Worm (Caenorhabditis elegans) whole organism, L4 larva: Measurements from ENCODE around the gene F45G2.9.

Source experiments
- F10B5.3 ChIP-seq: sonication (generic microtip); optimal IDR thresholded peaks from 2 replicates; lab custom pipeline; 2016; ENCODE audit warnings: mild to moderate bottlenecking, missing genetic modification characterization, missing compliant biosample characterization
- F49E8.2 ChIP-seq: sonication (generic microtip); optimal IDR thresholded peaks from 2 replicates; lab custom pipeline; 2016; ENCODE audit warnings: missing compliant biosample characterization, mild to moderate bottlenecking, missing genetic modification characterization, borderline replicate concordance
- T20F7.1 ChIP-seq: fragments of 200-800 bp; sonication (Bioruptor generic); optimal IDR thresholded peaks from 2 replicates; lab custom pipeline; 2018; ENCODE audit warnings: mild to moderate bottlenecking, missing genetic modification characterization, missing compliant biosample characterization
- Y75B8A.6 ChIP-seq: fragments of 200-800 bp; sonication (Bioruptor generic); IDR thresholded peaks from 2 replicates; pipeline ENCODE4 v1.3.6; 2022; ENCODE audit warnings: missing genetic modification reagents, missing genetic modification characterization, missing compliant biosample characterization
- ZK337.2 ChIP-seq: fragments of 200-800 bp; sonication (Bioruptor generic); IDR thresholded peaks from 2 replicates; pipeline ENCODE4 v1.3.6; 2022; ENCODE audit warnings: missing genetic modification reagents, missing genetic modification characterization, missing compliant biosample characterization
- aha-1 ChIP-seq: fragments of 150-350 bp; peaks from one replicate; lab custom pipeline; 2014; ENCODE audit warnings: missing biosample characterization, missing genetic modification characterization
- aly-2 ChIP-seq: sonication (generic microtip); optimal IDR thresholded peaks from 2 replicates; lab custom pipeline; 2018; ENCODE audit warnings: missing biosample characterization, missing genetic modification characterization
- ama-1 ChIP-seq: fragments of 150-350 bp; optimal IDR thresholded peaks from 2 replicates; lab custom pipeline; 2014; ENCODE audit warnings: inconsistent platforms, mixed read lengths
- arid-1 ChIP-seq: fragments of 200-800 bp; sonication (Bioruptor generic); conservative IDR thresholded peaks from 2 replicates; pipeline ENCODE4 v1.3.6; 2022; ENCODE audit warnings: missing genetic modification reagents, missing genetic modification characterization, missing compliant biosample characterization
- attf-4 ChIP-seq: sonication (generic microtip); optimal IDR thresholded peaks from 3 replicates; lab custom pipeline; 2017; ENCODE audit warnings: missing biosample characterization, missing genetic modification characterization
- ceh-20 ChIP-seq: fragments of 200-800 bp; sonication (Bioruptor generic); IDR thresholded peaks from 2 replicates; pipeline ENCODE4 v1.3.6; 2022; ENCODE audit warnings: missing genetic modification reagents, missing genetic modification characterization, missing compliant biosample characterization
- ceh-44 ChIP-seq: fragments of 200-800 bp; sonication (Bioruptor generic); IDR thresholded peaks from 2 replicates; pipeline ENCODE4 v1.3.6; 2022; ENCODE audit warnings: missing genetic modification reagents, missing genetic modification characterization, missing compliant biosample characterization
- cey-2 ChIP-seq: sonication (generic microtip); optimal IDR thresholded peaks from 3 replicates; lab custom pipeline; 2017; ENCODE audit warnings: missing genetic modification characterization, mild to moderate bottlenecking, missing compliant biosample characterization, antibody characterized with exemption, borderline replicate concordance; ENCODE audit not compliant: insufficient read depth
- ctbp-1 ChIP-seq: fragments of 200-800 bp; sonication (Bioruptor generic); IDR thresholded peaks from 2 replicates; pipeline ENCODE4 v1.3.6; 2022; ENCODE audit warnings: missing genetic modification reagents, missing genetic modification characterization, missing compliant biosample characterization
- daf-19 ChIP-seq: fragments of 200-800 bp; sonication (Bioruptor generic); conservative IDR thresholded peaks from 2 replicates; pipeline ENCODE4 v1.3.6; 2022; ENCODE audit warnings: missing genetic modification characterization, missing compliant biosample characterization
- daf-8 ChIP-seq: fragments of 200-800 bp; sonication (Bioruptor generic); IDR thresholded peaks from 2 replicates; pipeline ENCODE4 v1.3.6; 2022; ENCODE audit warnings: missing genetic modification characterization, missing compliant biosample characterization
- dmd-9 ChIP-seq: fragments of 200-800 bp; sonication (Bioruptor generic); IDR thresholded peaks from 2 replicates; pipeline ENCODE4 v1.3.6; 2022; ENCODE audit warnings: missing genetic modification reagents, missing genetic modification characterization, missing compliant biosample characterization
- gei-8 ChIP-seq: fragments of 200-800 bp; sonication (Bioruptor generic); optimal IDR thresholded peaks from 2 replicates; lab custom pipeline; 2018; ENCODE audit warnings: mild to moderate bottlenecking, missing genetic modification characterization, missing compliant biosample characterization
- hif-1 ChIP-seq, 2 experiments: sonication (generic microtip); optimal IDR thresholded peaks; 2 replicates each; lab custom pipeline; 2016 to 2017; ENCODE audit warnings: missing compliant biosample characterization in 2 of 2, missing genetic modification characterization in 2 of 2, missing genetic modification reagents in 2 of 2, missing genotype in 2 of 2, mild to moderate bottlenecking in 1 of 2
- lin-38 ChIP-seq: fragments of 200-800 bp; sonication (Bioruptor generic); IDR thresholded peaks from 2 replicates; pipeline ENCODE4 v1.3.6; 2022; ENCODE audit warnings: missing genetic modification reagents, missing genetic modification characterization, missing compliant biosample characterization
- lir-3 ChIP-seq: sonication (generic microtip); optimal IDR thresholded peaks from 2 replicates; lab custom pipeline; 2016; ENCODE audit warnings: mild to moderate bottlenecking, missing genetic modification characterization, missing compliant biosample characterization
- lsy-2 ChIP-seq, 2 experiments: fragments of 150-350 bp in 1 of 2; sonication (generic microtip) in 1 of 2; optimal IDR thresholded peaks; 2 replicates each; lab custom pipeline; 2014 to 2017; ENCODE audit warnings: missing biosample characterization in 2 of 2, missing genetic modification characterization in 2 of 2
- madf-9 ChIP-seq: fragments of 200-800 bp; sonication (Bioruptor generic); conservative IDR thresholded peaks from 2 replicates; pipeline ENCODE4 v1.3.6; 2022; ENCODE audit warnings: missing genetic modification reagents, missing genetic modification characterization, missing compliant biosample characterization
- mep-1 ChIP-seq: fragments of 150-350 bp; sonication (generic microtip); optimal IDR thresholded peaks from 3 replicates; lab custom pipeline; 2014; ENCODE audit warnings: missing biosample characterization, missing genetic modification characterization
- nhr-237 ChIP-seq: sonication (generic microtip); optimal IDR thresholded peaks from 2 replicates; lab custom pipeline; 2017; ENCODE audit warnings: missing biosample characterization, missing genetic modification characterization
- nhr-41 ChIP-seq: fragments of 200-800 bp; sonication (Bioruptor generic); IDR thresholded peaks from 2 replicates; pipeline ENCODE4 v1.3.6; 2022; ENCODE audit warnings: missing genetic modification reagents, missing genetic modification characterization, missing compliant biosample characterization
- nhr-48 ChIP-seq: sonication (generic microtip); optimal IDR thresholded peaks from 2 replicates; lab custom pipeline; 2016; ENCODE audit warnings: mild to moderate bottlenecking, missing genetic modification characterization, missing compliant biosample characterization
- nhr-76 ChIP-seq: fragments of 150-350 bp; optimal IDR thresholded peaks from 2 replicates; lab custom pipeline; 2014; ENCODE audit warnings: missing biosample characterization, missing genetic modification characterization
- pqm-1 ChIP-seq: sonication (generic microtip); optimal IDR thresholded peaks from 2 replicates; lab custom pipeline; 2017; ENCODE audit warnings: missing biosample characterization, missing genetic modification characterization
- snpc-1.2 ChIP-seq: fragments of 200-800 bp; sonication (Bioruptor generic); IDR thresholded peaks from 2 replicates; pipeline ENCODE4 v1.3.6; 2022; ENCODE audit warnings: missing genetic modification reagents, missing genetic modification characterization, missing compliant biosample characterization
- spr-1 ChIP-seq: sonication (generic microtip); optimal IDR thresholded peaks from 2 replicates; lab custom pipeline; 2016; ENCODE audit warnings: mild to moderate bottlenecking, missing genetic modification characterization, missing compliant biosample characterization
- spr-3 ChIP-seq: fragments of 200-800 bp; sonication (Bioruptor generic); optimal IDR thresholded peaks from 2 replicates; lab custom pipeline; 2018; ENCODE audit warnings: mild to moderate bottlenecking, missing genetic modification characterization, missing compliant biosample characterization
- unc-130 ChIP-seq: sonication (generic microtip); optimal IDR thresholded peaks from 2 replicates; lab custom pipeline; 2016; ENCODE audit warnings: missing genetic modification reagents, missing genetic modification characterization, missing compliant biosample characterization
- unc-39 ChIP-seq: sonication (generic microtip); optimal IDR thresholded peaks from 2 replicates; lab custom pipeline; 2017; ENCODE audit warnings: missing biosample characterization, missing genetic modification characterization
- unc-62 ChIP-seq, 3 experiments: fragments of 150-350 bp in 1 of 3; sonication (generic microtip); optimal IDR thresholded peaks in 2 of 3; peaks in 1 of 3; 1 replicate in 1 of 3; 2 replicates in 2 of 3; lab custom pipeline; 2014 to 2017; ENCODE audit warnings: missing biosample characterization in 3 of 3, missing genetic modification characterization in 3 of 3, missing genetic modification reagents in 3 of 3, missing genotype in 1 of 3
- zfp-2 ChIP-seq: sonication (generic microtip); optimal IDR thresholded peaks from 2 replicates; lab custom pipeline; 2016; ENCODE audit warnings: mild to moderate bottlenecking, missing genetic modification characterization, missing compliant biosample characterization
- zfp-3 ChIP-seq: fragments of 200-800 bp; sonication (Bioruptor generic); conservative IDR thresholded peaks from 2 replicates; pipeline ENCODE4 v1.3.6; 2022; ENCODE audit warnings: missing genetic modification reagents, missing genetic modification characterization, missing compliant biosample characterization
- zip-11 ChIP-seq: fragments of 200-800 bp; sonication (Bioruptor generic); IDR thresholded peaks from 2 replicates; pipeline ENCODE4 v1.3.6; 2022; ENCODE audit warnings: missing genetic modification characterization, missing compliant biosample characterization
- zip-2 ChIP-seq: fragments of 150-350 bp; optimal IDR thresholded peaks from 2 replicates; lab custom pipeline; 2014; ENCODE audit warnings: missing biosample characterization, missing genetic modification characterization
- ztf-11 ChIP-seq: fragments of 150-350 bp; optimal IDR thresholded peaks from 2 replicates; lab custom pipeline; 2014; ENCODE audit warnings: missing biosample characterization, missing genetic modification characterization
- ztf-7 ChIP-seq: fragments of 150-350 bp; optimal IDR thresholded peaks from 2 replicates; lab custom pipeline; 2014; ENCODE audit warnings: missing biosample characterization, missing genetic modification characterization

The F45G2.9 gene

DNA sequence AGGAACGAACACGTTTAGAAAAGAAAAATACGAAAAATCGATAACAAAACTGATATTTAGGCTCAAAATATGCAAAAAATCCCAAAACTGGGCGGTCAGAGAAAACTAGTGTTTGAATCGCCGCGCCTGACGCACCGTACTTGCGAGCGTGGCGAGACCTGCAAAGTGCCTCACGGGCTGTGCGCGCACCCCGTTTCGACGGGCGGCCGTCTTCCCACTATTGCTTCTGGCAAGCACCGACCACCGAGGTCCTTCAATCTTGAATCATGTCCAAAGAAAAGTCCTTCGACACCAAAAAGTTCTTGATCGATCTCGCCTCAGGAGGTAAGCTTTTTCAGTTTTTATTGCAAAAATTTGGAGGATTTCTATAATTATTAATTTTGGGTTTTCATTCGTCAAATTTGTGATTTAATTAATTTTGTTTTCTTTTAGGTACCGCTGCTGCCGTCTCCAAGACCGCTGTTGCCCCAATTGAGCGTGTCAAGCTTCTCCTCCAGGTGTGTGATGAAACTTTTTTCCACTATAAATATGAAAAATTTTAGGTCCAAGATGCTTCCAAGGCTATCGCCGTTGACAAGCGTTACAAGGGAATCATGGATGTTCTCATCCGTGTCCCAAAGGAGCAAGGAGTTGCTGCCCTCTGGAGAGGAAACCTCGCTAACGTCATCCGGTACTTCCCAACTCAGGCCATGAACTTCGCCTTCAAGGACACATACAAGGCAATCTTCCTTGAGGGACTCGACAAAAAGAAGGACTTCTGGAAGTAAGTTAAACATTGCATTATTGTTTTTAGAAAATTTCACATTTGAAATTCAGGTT is 26.4 kb upstream of the F45G2.9 start, which contains the start of gene ant-1.1 (continued):
- TF ChIP-seq nhr-76 (no peak), lsy-2 (tag; optimal IDR thresholded peaks at IDR 0.05; lab: Kevin White, UChicago) (peak; percentile 98 to 99), zip-2 (tag; lab: Kevin White, UChicago) (no peak), daf-19 (peak; percentile 71), cey-2 (no peak), Y75B8A.6 (peak; percentile 82), T20F7.1 (GFP tag; lab: Kevin White, UChicago) (peak; percentile 86), unc-39 (tag; lab: Kevin White, UChicago) (no peak), ZK337.2 (peak; percentile 76), ztf-11 (tag; lab: Kevin White, UChicago) (no peak), ctbp-1 (GFP tag; lab: Robert Waterston, UW) (peak; percentile 75), nhr-237 (tag; lab: Kevin White, UChicago) (no peak), spr-1 (tag; lab: Kevin White, UChicago) (peak; percentile 76), arid-1 (GFP tag; lab: Robert Waterston, UW) (peak; percentile 90), unc-130 (peak; percentile 81), aly-2 (tag; lab: Kevin White, UChicago) (no peak), F10B5.3 (tag; lab: Kevin White, UChicago) (peak; percentile 70), unc-62 (GFP tag; optimal IDR thresholded peaks at IDR 0.05 in 1 of 2; lab: Kevin White, UChicago) (peak in 1 of 2 experiments; percentile 82), unc-62 (tag; optimal IDR thresholded peaks at IDR 0.05; lab: Kevin White, UChicago) (no peak), ceh-20 (GFP tag; lab: Robert Waterston, UW) (peak; percentile 85), attf-4 (tag; lab: Kevin White, UChicago) (no peak), nhr-41 (no peak; the same call in 1 of the 2 replicates), gei-8 (GFP tag; lab: Kevin White, UChicago) (peak; percentile 56), lir-3 (tag; lab: Kevin White, UChicago) (no peak), pqm-1 (tag; lab: Kevin White, UChicago) (peak; percentile 21), spr-3 (GFP tag; lab: Kevin White, UChicago) (peak; percentile 70), F49E8.2 (no peak)

DNA sequence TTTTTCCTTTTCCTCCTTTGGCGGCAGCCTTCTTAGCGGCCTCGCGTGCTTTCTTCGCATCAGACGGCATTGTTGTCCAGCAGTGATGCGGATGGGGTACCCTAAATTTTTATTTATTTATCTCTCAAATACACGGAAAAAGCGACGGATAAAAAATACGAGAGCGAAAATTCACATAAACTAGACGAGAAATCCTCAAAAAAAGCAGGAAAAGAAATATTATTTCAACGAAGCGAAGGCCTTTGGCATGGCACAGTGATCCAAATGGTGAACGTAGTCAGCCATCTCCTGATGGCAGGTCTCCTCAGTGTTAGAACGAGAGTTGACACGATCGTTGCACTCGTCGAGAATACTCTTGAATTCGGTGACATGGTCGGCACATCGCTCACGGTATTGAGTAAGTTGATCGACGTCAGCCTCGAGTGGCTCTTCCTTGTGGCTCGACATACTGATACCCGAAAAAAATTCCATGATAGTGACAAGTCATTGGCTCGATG is 25.4 kb upstream of the F45G2.9 start, which contains the start of the genes abcf-2 and T27E9.2:
Gene abcf-2 (minus strand): TSS at position 101 of the 497 bp plus-strand sequence.
Gene T27E9.2 (minus strand): TSS at position 447 of the 497 bp plus-strand sequence.
- TF ChIP-seq zfp-2 (tag; lab: Kevin White, UChicago) (no peak), ceh-44 (no peak), ztf-11 (tag; lab: Kevin White, UChicago) (no peak), dmd-9 (no peak), ama-1 (lab: Kevin White, UChicago) (no peak), lin-38 (GFP tag; lab: Robert Waterston, UW) (no peak; the same call in 1 of the 2 replicates), mep-1 (tag; lab: Kevin White, UChicago) (no peak), daf-8 (GFP tag; lab: Robert Waterston, UW) (no peak), hif-1 (tag; optimal IDR thresholded peaks at IDR 0.05; lab: Kevin White, UChicago) (no peak), zfp-3 (GFP tag; lab: Robert Waterston, UW) (no peak), madf-9 (GFP tag; lab: Robert Waterston, UW) (no peak), aha-1 (tag; lab: Kevin White, UChicago) (no peak), aly-2 (tag; lab: Kevin White, UChicago) (no peak), ztf-7 (no peak), spr-3 (GFP tag; lab: Kevin White, UChicago) (no peak), snpc-1.2 (no peak), zip-11 (GFP tag; lab: Robert Waterston, UW) (no peak), nhr-48 (tag; lab: Kevin White, UChicago) (no peak)
- TF ChIP-seq, all 104 proteins: peak for 0
